Fruit fly (Drosophila melanogaster) whole organism, embryonic: Measurements from ENCODE around the gene Eip75B.

Source experiments
- CG11398 ChIP-seq: fragments of 200-800 bp; sonication (Bioruptor generic); optimal IDR thresholded peaks from 2 replicates; lab custom pipeline; 2016; ENCODE audit warnings: missing biosample characterization, missing genetic modification characterization
- CG30403 ChIP-seq: fragments of 200-800 bp; sonication (Bioruptor generic); optimal IDR thresholded peaks from 3 replicates; lab custom pipeline; 2016; ENCODE audit warnings: missing biosample characterization, missing genetic modification characterization
- ERR ChIP-seq: fragments of 200-800 bp; sonication (Bioruptor generic); optimal IDR thresholded peaks from 2 replicates; lab custom pipeline; 2016; ENCODE audit warnings: missing biosample characterization, missing genetic modification characterization
- PHDP ChIP-seq: fragments of 200-800 bp; sonication (Bioruptor generic); optimal IDR thresholded peaks from 3 replicates; lab custom pipeline; 2018; ENCODE audit warnings: missing biosample characterization, mild to moderate bottlenecking, missing genetic modification characterization, moderate library complexity
- Rx ChIP-seq: fragments of 200-800 bp; sonication (Bioruptor generic); IDR thresholded peaks from 2 replicates; pipeline ENCODE4 v1.3.6; 2022; ENCODE audit warnings: missing biosample characterization, missing genetic modification characterization
- cwo ChIP-seq: fragments of 200-800 bp; sonication (Bioruptor generic); optimal IDR thresholded peaks from 3 replicates; lab custom pipeline; 2017; ENCODE audit warnings: missing biosample characterization, missing genetic modification characterization, mild to moderate bottlenecking, moderate library complexity, missing genetic modification reagents
- zf30C ChIP-seq: fragments of 200-800 bp; sonication (Bioruptor generic); optimal IDR thresholded peaks from 3 replicates; lab custom pipeline; 2018; ENCODE audit warnings: missing biosample characterization, mild to moderate bottlenecking, missing genetic modification characterization

DNA sequence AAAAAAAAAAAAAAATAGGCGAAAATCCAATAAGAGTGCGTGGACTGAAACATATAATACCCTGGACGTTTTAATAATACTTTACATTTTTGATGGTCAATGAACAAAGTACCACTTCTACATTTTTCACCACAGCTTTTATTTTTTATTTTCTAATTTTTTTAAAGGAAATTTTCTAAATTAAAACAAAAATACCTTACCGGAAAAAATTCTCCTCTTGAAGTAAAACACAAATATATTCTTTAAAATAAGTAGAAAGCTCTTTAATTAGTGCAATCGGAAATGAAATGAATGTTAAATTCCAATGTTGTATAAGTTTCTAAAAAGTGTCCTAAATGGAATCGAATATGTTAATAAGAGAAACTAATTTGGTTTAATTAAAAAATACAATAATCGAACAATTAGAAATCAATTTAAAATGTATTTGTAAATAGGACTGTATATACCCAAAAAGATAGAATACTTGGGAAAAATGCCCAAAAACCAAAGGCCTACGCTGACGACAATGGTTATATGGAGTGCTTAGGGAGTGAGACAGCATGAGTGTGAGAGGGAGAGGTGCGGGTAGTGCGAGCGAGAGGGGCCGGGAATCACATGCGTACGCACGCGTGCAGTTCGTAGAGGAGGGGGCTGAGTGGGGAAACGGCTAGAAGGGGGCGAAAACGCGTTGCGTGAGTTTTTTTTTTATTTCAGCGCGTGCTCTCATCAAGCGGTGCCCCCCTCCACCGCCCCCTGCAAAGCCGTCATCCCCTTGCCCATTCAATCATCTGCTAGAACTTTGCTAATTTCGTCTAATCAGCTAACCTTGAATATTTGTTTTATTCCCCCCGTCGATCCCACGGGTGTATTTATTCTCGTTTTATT lies 115.6 kb downstream of the Eip75B start:
- TF ChIP-seq CG11398 (GFP tag; lab: Kevin White, UChicago) (no peak), ERR (GFP tag; lab: Kevin White, UChicago) (peak; percentile 50), PHDP (tag; lab: Kevin White, UChicago) (no peak), CG30403 (peak; percentile 30), zf30C (GFP tag; lab: Kevin White, UChicago) (no peak), cwo (GFP tag; lab: Kevin White, UChicago) (peak; percentile 100), Rx (GFP tag; lab: Robert Waterston, UW) (no peak)
